Fruit fly (Drosophila melanogaster) whole organism, prepupa: ENCODE results near the gene nsl1.

Experiments
- CG10631 ChIP-seq: fragments of 200-800 bp; sonication (Bioruptor generic); optimal IDR thresholded peaks from 2 replicates; lab custom pipeline; 2016; ENCODE audit warnings: missing biosample characterization, missing genetic modification characterization
- CG10669 ChIP-seq: fragments of 200-800 bp; sonication (Bioruptor generic); optimal IDR thresholded peaks from 3 replicates; lab custom pipeline; 2018; ENCODE audit warnings: missing biosample characterization, mild to moderate bottlenecking, missing genetic modification characterization, moderate library complexity
- CG11294 ChIP-seq: fragments of 200-800 bp; sonication (Bioruptor generic); IDR thresholded peaks from 2 replicates; pipeline ENCODE4 v1.3.6; 2022; ENCODE audit warnings: missing biosample characterization, missing genetic modification characterization
- CG15336 ChIP-seq: fragments of 200-800 bp; sonication (Bioruptor generic); IDR thresholded peaks from 2 replicates; pipeline ENCODE4 v1.3.6; 2022; ENCODE audit warnings: missing biosample characterization, missing genetic modification characterization
- CG16779 ChIP-seq: fragments of 200-800 bp; sonication (Bioruptor generic); optimal IDR thresholded peaks from 3 replicates; lab custom pipeline; 2017; ENCODE audit warnings: missing biosample characterization, mild to moderate bottlenecking, missing genetic modification characterization
- CG3032 ChIP-seq: fragments of 200-800 bp; optimal IDR thresholded peaks from 2 replicates; lab custom pipeline; 2019; ENCODE audit warnings: missing biosample characterization, mild to moderate bottlenecking, missing genetic modification characterization, moderate library complexity
- CG32006 ChIP-seq: fragments of 200-800 bp; sonication (Bioruptor generic); optimal IDR thresholded peaks from 3 replicates; lab custom pipeline; 2017; ENCODE audit warnings: missing biosample characterization, mild to moderate bottlenecking, missing genetic modification characterization
- CG4318 ChIP-seq: fragments of 200-800 bp; sonication (Bioruptor generic); optimal IDR thresholded peaks from 3 replicates; lab custom pipeline; 2017; ENCODE audit warnings: missing biosample characterization, mild to moderate bottlenecking, missing genetic modification characterization
- CG6792 ChIP-seq: fragments of 200-800 bp; sonication (Bioruptor generic); optimal IDR thresholded peaks from 3 replicates; lab custom pipeline; 2016; ENCODE audit warnings: missing biosample characterization, missing genetic modification characterization
- CG8119 ChIP-seq: fragments of 200-800 bp; sonication (Bioruptor generic); IDR thresholded peaks from 3 replicates; pipeline ENCODE4 v1.3.6; 2022; ENCODE audit warnings: missing biosample characterization, missing genetic modification characterization
- CG8319 ChIP-seq: fragments of 200-800 bp; sonication (Bioruptor generic); optimal IDR thresholded peaks from 3 replicates; lab custom pipeline; 2016; ENCODE audit warnings: missing biosample characterization, missing genetic modification characterization
- CG8632 ChIP-seq: fragments of 200-800 bp; sonication (Bioruptor generic); optimal IDR thresholded peaks from 3 replicates; lab custom pipeline; 2016; ENCODE audit warnings: missing biosample characterization, missing genetic modification characterization
- Eip78C ChIP-seq: fragments of 200-800 bp; sonication (Bioruptor generic); peaks from one replicate; lab custom pipeline; 2016; ENCODE audit warnings: missing biosample characterization, missing genetic modification characterization
- Eip93F ChIP-seq: fragments of 200-800 bp; sonication (Bioruptor generic); optimal IDR thresholded peaks from 2 replicates; lab custom pipeline; 2016; ENCODE audit warnings: missing biosample characterization, mild to moderate bottlenecking, missing genetic modification characterization
- Ets21C ChIP-seq: fragments of 200-800 bp; sonication (Bioruptor generic); optimal IDR thresholded peaks from 3 replicates; lab custom pipeline; 2016; ENCODE audit warnings: missing biosample characterization, missing genetic modification characterization
- Ets96B ChIP-seq: fragments of 200-800 bp; optimal IDR thresholded peaks from 2 replicates; lab custom pipeline; 2019; ENCODE audit warnings: missing biosample characterization, mild to moderate bottlenecking, missing genetic modification characterization, moderate library complexity
- Hr39 ChIP-seq: fragments of 200-800 bp; sonication (Bioruptor generic); optimal IDR thresholded peaks from 2 replicates; lab custom pipeline; 2016; ENCODE audit warnings: missing biosample characterization, missing genetic modification characterization
- Hr4 ChIP-seq: fragments of 200-800 bp; sonication (Bioruptor generic); optimal IDR thresholded peaks from 3 replicates; lab custom pipeline; 2016; ENCODE audit warnings: missing biosample characterization, missing genetic modification characterization
- Lpt ChIP-seq: fragments of 200-800 bp; sonication (Bioruptor generic); optimal IDR thresholded peaks from 3 replicates; lab custom pipeline; 2016; ENCODE audit warnings: missing biosample characterization, missing genetic modification characterization
- Met ChIP-seq: fragments of 200-800 bp; sonication (Bioruptor generic); optimal IDR thresholded peaks from 3 replicates; lab custom pipeline; 2016; ENCODE audit warnings: missing biosample characterization, missing genetic modification characterization
- OdsH ChIP-seq: fragments of 200-800 bp; sonication (Bioruptor generic); optimal IDR thresholded peaks from 3 replicates; lab custom pipeline; 2016; ENCODE audit warnings: missing biosample characterization, missing genetic modification characterization
- Smox ChIP-seq: fragments of 200-800 bp; sonication (Bioruptor generic); optimal IDR thresholded peaks from 3 replicates; lab custom pipeline; 2016; ENCODE audit warnings: missing biosample characterization, missing genetic modification characterization
- Sox15 ChIP-seq: fragments of 200-800 bp; sonication (Bioruptor generic); optimal IDR thresholded peaks from 3 replicates; lab custom pipeline; 2016; ENCODE audit warnings: missing biosample characterization, missing genetic modification characterization
- cyc ChIP-seq: fragments of 200-800 bp; sonication (Bioruptor generic); optimal IDR thresholded peaks from 3 replicates; lab custom pipeline; 2016; ENCODE audit warnings: missing biosample characterization, missing genetic modification characterization
- dac ChIP-seq: fragments of 200-800 bp; sonication (Bioruptor generic); optimal IDR thresholded peaks from 2 replicates; lab custom pipeline; 2017; ENCODE audit warnings: missing biosample characterization, mild to moderate bottlenecking, missing genetic modification characterization
- dsx ChIP-seq: fragments of 200-800 bp; optimal IDR thresholded peaks from 3 replicates; lab custom pipeline; 2019; ENCODE audit warnings: missing biosample characterization, mild to moderate bottlenecking, missing genetic modification characterization, moderate library complexity; ENCODE audit not compliant: poor library complexity, severe bottlenecking
- eg ChIP-seq: fragments of 200-800 bp; sonication (Bioruptor generic); IDR thresholded peaks from 3 replicates; pipeline ENCODE4 v1.3.6; 2022; ENCODE audit warnings: missing biosample characterization, missing genetic modification characterization
- esn ChIP-seq: fragments of 200-800 bp; sonication (Bioruptor generic); optimal IDR thresholded peaks from 2 replicates; lab custom pipeline; 2016; ENCODE audit warnings: missing biosample characterization, mild to moderate bottlenecking, missing genetic modification characterization, moderate library complexity
- fd85E ChIP-seq: fragments of 200-800 bp; sonication (Bioruptor generic); optimal IDR thresholded peaks from 3 replicates; lab custom pipeline; 2016; ENCODE audit warnings: missing biosample characterization, missing genetic modification characterization
- fkh ChIP-seq: fragments of 200-800 bp; sonication (Bioruptor generic); optimal IDR thresholded peaks from 3 replicates; lab custom pipeline; 2017; ENCODE audit warnings: missing biosample characterization, mild to moderate bottlenecking, missing genetic modification characterization, moderate library complexity
- spab ChIP-seq: fragments of 200-800 bp; sonication (Bioruptor generic); optimal IDR thresholded peaks from 2 replicates; lab custom pipeline; 2017; ENCODE audit warnings: missing biosample characterization, mild to moderate bottlenecking, missing genetic modification characterization, missing genetic modification reagents
- vri ChIP-seq: fragments of 200-800 bp; sonication (Bioruptor generic); optimal IDR thresholded peaks from 3 replicates; lab custom pipeline; 2016; ENCODE audit warnings: missing biosample characterization, mild to moderate bottlenecking, missing genetic modification characterization

Gene nsl1

dm6 chr3R:15827559-15827958 is 34.0 kb downstream of the nsl1 start (continued):
- TF ChIP-seq Smox (GFP tag; lab: Kevin White, UChicago) (peak; percentile 77), Lpt (GFP tag; lab: Kevin White, UChicago) (peak; percentile 28), CG10631 (GFP tag; lab: Kevin White, UChicago) (peak; percentile 62), esn (GFP tag; lab: Kevin White, UChicago) (peak; percentile 80), fkh (GFP tag; lab: Kevin White, UChicago) (no peak), OdsH (GFP tag; lab: Kevin White, UChicago) (peak; percentile 66), CG32006 (GFP tag; lab: Kevin White, UChicago) (no peak), Ets96B (tag; lab: Kevin White, UChicago) (peak; percentile 80), CG8319 (GFP tag; lab: Kevin White, UChicago) (peak; percentile 50), cyc (peak; percentile 76), dac (no peak), Met (GFP tag; lab: Kevin White, UChicago) (peak; percentile 78), CG10669 (GFP tag; lab: Kevin White, UChicago) (peak; percentile 82), CG8119 (GFP tag; lab: Robert Waterston, UW) (peak; percentile 60), CG15336 (GFP tag; lab: Robert Waterston, UW) (peak; percentile 52), vri (GFP tag; lab: Kevin White, UChicago) (peak; percentile 45), CG3032 (tag; lab: Kevin White, UChicago) (peak; percentile 90), Eip93F (GFP tag; lab: Kevin White, UChicago) (no peak), CG4318 (GFP tag; lab: Kevin White, UChicago) (peak; percentile 41)

DNA sequence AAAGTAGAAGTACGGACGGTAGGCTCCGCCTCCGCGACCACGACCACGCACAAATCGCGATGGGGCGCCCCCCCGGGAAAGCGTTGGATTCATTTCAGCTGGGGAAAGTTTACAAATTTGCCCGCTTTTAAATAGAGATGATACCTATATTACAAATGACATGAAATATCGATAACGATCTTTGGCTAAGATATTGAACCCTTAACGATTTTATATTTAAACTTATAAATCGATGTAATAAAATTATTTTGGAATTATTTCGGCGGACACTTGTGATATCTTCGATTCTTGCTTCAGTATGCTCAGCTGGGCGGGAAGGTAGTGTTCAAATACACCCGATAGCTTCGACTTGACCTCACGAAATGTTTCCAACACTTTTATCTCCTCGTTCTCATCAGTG is 38.9 kb downstream of the nsl1 start, which contains the start of gene rec:
Gene rec, minus strand, starts transcription at position 108 of the 400 bp plus-strand sequence.
- TF ChIP-seq dsx (GFP tag; lab: Kevin White, UChicago), result no peak
- no peak for TF ChIP-seq CG10669 (GFP tag; lab: Kevin White, UChicago)
- no peak for TF ChIP-seq Smox (GFP tag; lab: Kevin White, UChicago)
- TF ChIP-seq Eip78C (GFP tag; lab: Kevin White, UChicago), result peak; percentile 11
- TF ChIP-seq Sox15 (GFP tag; lab: Kevin White, UChicago), result no peak
- TF ChIP-seq dac, result no peak
- TF ChIP-seq CG6792 (GFP tag; lab: Kevin White, UChicago), result no peak
- no peak for TF ChIP-seq CG8632 (GFP tag; lab: Kevin White, UChicago)

DNA sequence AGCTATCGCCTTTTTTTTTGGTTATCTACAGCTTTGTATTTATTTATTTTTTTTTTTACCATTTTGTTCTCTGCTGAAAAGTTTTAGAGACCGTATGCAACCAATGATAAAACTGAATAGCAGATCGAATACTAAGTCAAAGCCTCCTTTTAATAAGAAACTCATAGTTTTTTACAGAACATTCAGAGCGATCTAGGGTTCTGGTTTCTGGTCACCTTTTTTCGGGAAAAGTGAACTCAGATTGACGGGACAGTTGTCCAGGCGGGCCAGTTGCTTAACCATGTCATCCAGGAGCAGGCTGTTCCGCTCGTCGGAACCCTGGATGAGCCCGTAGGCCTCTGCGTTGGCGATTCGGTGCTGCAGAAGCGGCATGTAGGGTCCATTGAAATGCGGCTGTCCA is 39.8 kb downstream of the nsl1 start, which contains the start of gene CG43318:
Gene CG43318, minus strand, starts transcription at position 101 of the 400 bp plus-strand sequence.
- no peak for TF ChIP-seq fd85E (GFP tag; lab: Kevin White, UChicago)
- TF ChIP-seq eg, result no peak
- TF ChIP-seq Hr39 (GFP tag; lab: Kevin White, UChicago), result no peak
- TF ChIP-seq Hr4 (GFP tag; lab: Kevin White, UChicago), result no peak
- TF ChIP-seq Ets21C (GFP tag; lab: Kevin White, UChicago), result no peak
- TF ChIP-seq CG11294 (GFP tag; lab: Robert Waterston, UW), result no peak
- no peak for TF ChIP-seq cyc

- TF ChIP-seq spab, result no peak
- peak; percentile 11 for TF ChIP-seq esn (GFP tag; lab: Kevin White, UChicago)
- TF ChIP-seq CG16779, result no peak
These were observed 40.9 kb downstream of the nsl1 start, which contains the start of the genes CG43317 and Arpc3A for dm6 chr3R:15834375-15835031. Gene CG43317 (minus strand): TSS chr3R:15834425. Gene Arpc3A (plus strand): TSS chr3R:15834648.
